Worm (Caenorhabditis elegans) whole organism, young adult: ENCODE measurements around the gene W04G3.5.

ENCODE experiments used
- B0019.2 ChIP-seq: fragments of 200-800 bp; sonication (Bioruptor generic); conservative IDR thresholded peaks from 2 replicates; pipeline ENCODE4 v1.3.6; 2022; ENCODE audit warnings: missing genetic modification reagents, missing genetic modification characterization, missing compliant biosample characterization
- B0261.1 ChIP-seq: sonication (generic microtip); optimal IDR thresholded peaks from 2 replicates; lab custom pipeline; 2016; ENCODE audit warnings: mild to moderate bottlenecking, missing genetic modification characterization, moderate library complexity, missing compliant biosample characterization
- C06A6.2 ChIP-seq: fragments of 200-800 bp; sonication (Bioruptor generic); conservative IDR thresholded peaks from 2 replicates; pipeline ENCODE4 v1.3.6; 2022; ENCODE audit warnings: missing genetic modification characterization, missing compliant biosample characterization
- D2030.7 ChIP-seq: fragments of 200-800 bp; sonication (Bioruptor generic); IDR thresholded peaks from 2 replicates; pipeline ENCODE4 v1.3.6; 2022; ENCODE audit warnings: missing genetic modification reagents, missing genetic modification characterization, missing compliant biosample characterization
- F10E7.11 ChIP-seq: sonication (generic microtip); optimal IDR thresholded peaks from 2 replicates; lab custom pipeline; 2017; ENCODE audit warnings: mild to moderate bottlenecking, missing genetic modification characterization, moderate library complexity, missing compliant biosample characterization
- F22D6.2 ChIP-seq: sonication (generic microtip); optimal IDR thresholded peaks from 2 replicates; lab custom pipeline; 2016; ENCODE audit warnings: mild to moderate bottlenecking, missing genetic modification characterization, missing compliant biosample characterization
- F33H1.4 ChIP-seq: fragments of 200-800 bp; sonication (Bioruptor generic); IDR thresholded peaks from 2 replicates; pipeline ENCODE4 v1.3.6; 2022; ENCODE audit warnings: missing genetic modification reagents, missing genetic modification characterization, missing compliant biosample characterization
- F39B2.1 ChIP-seq: fragments of 200-800 bp; sonication (Bioruptor generic); IDR thresholded peaks from 2 replicates; pipeline ENCODE4 v1.3.6; 2022; ENCODE audit warnings: missing genetic modification reagents, missing genetic modification characterization, missing compliant biosample characterization
- F52B5.7 ChIP-seq: sonication (generic microtip); optimal IDR thresholded peaks from 2 replicates; lab custom pipeline; 2016; ENCODE audit warnings: mild to moderate bottlenecking, missing genetic modification characterization, missing compliant biosample characterization
- K11D2.4 ChIP-seq: fragments of 200-800 bp; sonication (Bioruptor generic); IDR thresholded peaks from 2 replicates; pipeline ENCODE4 v1.3.6; 2022; ENCODE audit warnings: missing genetic modification reagents, missing genetic modification characterization, missing compliant biosample characterization
- T07F8.4 ChIP-seq: sonication (generic microtip); optimal IDR thresholded peaks from 2 replicates; lab custom pipeline; 2016; ENCODE audit warnings: mild to moderate bottlenecking, missing genetic modification characterization, moderate library complexity, missing compliant biosample characterization
- Y56A3A.18 ChIP-seq: fragments of 200-800 bp; sonication (Bioruptor generic); IDR thresholded peaks from 2 replicates; pipeline ENCODE4 v1.3.6; 2022; ENCODE audit warnings: missing genetic modification reagents, missing genetic modification characterization, missing compliant biosample characterization
- Y67H2A.10 ChIP-seq: fragments of 200-800 bp; sonication (Bioruptor generic); conservative IDR thresholded peaks from 2 replicates; pipeline ENCODE4 v1.3.6; 2022; ENCODE audit warnings: missing genetic modification reagents, missing genetic modification characterization, missing compliant biosample characterization
- ama-1 ChIP-seq, 3 experiments: fragments of 150-350 bp in 1 of 3; sonication (generic microtip) in 2 of 3; optimal IDR thresholded peaks; 2 replicates each; lab custom pipeline; 2014 to 2018; ENCODE audit warnings: missing biosample characterization in 2 of 3, missing genetic modification characterization in 2 of 3, missing genetic modification reagents in 2 of 3
- atf-7 ChIP-seq: sonication (generic microtip); optimal IDR thresholded peaks from 2 replicates; lab custom pipeline; 2017; ENCODE audit warnings: mild to moderate bottlenecking, missing genetic modification characterization, missing compliant biosample characterization
- attf-6 ChIP-seq: fragments of 200-800 bp; sonication (Bioruptor generic); IDR thresholded peaks from 2 replicates; pipeline ENCODE4 v1.3.6; 2022; ENCODE audit warnings: missing genetic modification reagents, missing genetic modification characterization, missing compliant biosample characterization
- ccch-3 ChIP-seq: fragments of 200-800 bp; sonication (Bioruptor generic); optimal IDR thresholded peaks from 2 replicates; lab custom pipeline; 2018; ENCODE audit warnings: mild to moderate bottlenecking, missing genetic modification characterization, missing compliant biosample characterization
- cebp-1 ChIP-seq, 2 experiments: fragments of 200-800 bp in 1 of 2; sonication (Bioruptor generic) in 1 of 2; sonication (generic microtip) in 1 of 2; IDR thresholded peaks in 1 of 2; optimal IDR thresholded peaks in 1 of 2; 2 replicates each; pipeline versions ENCODE4 v1.3.6 to Lab custom; 2017 to 2022; ENCODE audit warnings: missing compliant biosample characterization in 2 of 2, missing genetic modification characterization in 2 of 2, mild to moderate bottlenecking in 1 of 2, missing genetic modification reagents in 1 of 2, moderate library complexity in 1 of 2
- ceh-27 ChIP-seq: fragments of 200-800 bp; sonication (Bioruptor generic); optimal IDR thresholded peaks from 2 replicates; lab custom pipeline; 2018; ENCODE audit warnings: mild to moderate bottlenecking, missing genetic modification characterization, moderate library complexity, missing compliant biosample characterization
- chd-7 ChIP-seq: sonication (generic microtip); optimal IDR thresholded peaks from 2 replicates; lab custom pipeline; 2016; ENCODE audit warnings: mild to moderate bottlenecking, missing genetic modification characterization, moderate library complexity, missing compliant biosample characterization
- die-1 ChIP-seq: sonication (generic microtip); optimal IDR thresholded peaks from 2 replicates; lab custom pipeline; 2016; ENCODE audit warnings: missing genotype, mild to moderate bottlenecking, missing genetic modification characterization, missing compliant biosample characterization
- efl-1 ChIP-seq: fragments of 150-350 bp; optimal IDR thresholded peaks from 2 replicates; lab custom pipeline; 2014; ENCODE audit warnings: missing biosample characterization, missing genetic modification reagents, missing genetic modification characterization
- egl-18 ChIP-seq: fragments of 200-800 bp; sonication (Bioruptor generic); IDR thresholded peaks from 2 replicates; pipeline ENCODE4 v1.3.6; 2022; ENCODE audit warnings: missing genetic modification reagents, missing genetic modification characterization, missing compliant biosample characterization
- egrh-3 ChIP-seq: fragments of 200-800 bp; sonication (Bioruptor generic); IDR thresholded peaks from 2 replicates; pipeline ENCODE4 v1.3.6; 2022; ENCODE audit warnings: missing genetic modification reagents, missing genetic modification characterization, missing compliant biosample characterization
- ekl-4 ChIP-seq: fragments of 200-800 bp; sonication (Bioruptor generic); IDR thresholded peaks from 2 replicates; pipeline ENCODE4 v1.3.6; 2022; ENCODE audit warnings: missing genetic modification reagents, missing genetic modification characterization, missing compliant biosample characterization
- ets-4 ChIP-seq: fragments of 200-800 bp; sonication (Bioruptor generic); optimal IDR thresholded peaks from 2 replicates; lab custom pipeline; 2018; ENCODE audit warnings: mild to moderate bottlenecking, missing genetic modification characterization, missing compliant biosample characterization
- lag-1 ChIP-seq: fragments of 200-800 bp; sonication (Bioruptor generic); IDR thresholded peaks from 2 replicates; pipeline ENCODE4 v1.3.6; 2022; ENCODE audit warnings: missing genetic modification reagents, missing genetic modification characterization, missing compliant biosample characterization
- let-607 ChIP-seq, 2 experiments: fragments of 200-800 bp in 1 of 2; sonication (Bioruptor generic) in 1 of 2; sonication (generic microtip) in 1 of 2; optimal IDR thresholded peaks; 2 replicates each; lab custom pipeline; 2016 to 2018; ENCODE audit warnings: mild to moderate bottlenecking in 2 of 2, missing compliant biosample characterization in 2 of 2, missing genetic modification characterization in 2 of 2, moderate library complexity in 2 of 2, missing genotype in 1 of 2
- lin-54 ChIP-seq: fragments of 200-800 bp; sonication (Bioruptor generic); optimal IDR thresholded peaks from 2 replicates; lab custom pipeline; 2018; ENCODE audit warnings: mild to moderate bottlenecking, missing genetic modification characterization, missing compliant biosample characterization
- mcd-1 ChIP-seq: fragments of 200-800 bp; sonication (Bioruptor generic); IDR thresholded peaks from 2 replicates; pipeline ENCODE4 v1.3.6; 2022; ENCODE audit warnings: missing genetic modification reagents, missing genetic modification characterization, missing compliant biosample characterization
- mel-28 ChIP-seq: sonication (generic microtip); optimal IDR thresholded peaks from 2 replicates; lab custom pipeline; 2016; ENCODE audit warnings: borderline replicate concordance, mild to moderate bottlenecking, missing genetic modification characterization, missing compliant biosample characterization
- nfyb-1 ChIP-seq: fragments of 200-800 bp; sonication (Bioruptor generic); IDR thresholded peaks from 2 replicates; pipeline ENCODE4 v1.3.6; 2022; ENCODE audit warnings: missing genetic modification reagents, missing genetic modification characterization, missing compliant biosample characterization
- nhr-120 ChIP-seq: fragments of 200-800 bp; sonication (Bioruptor generic); IDR thresholded peaks from 2 replicates; pipeline ENCODE4 v1.3.6; 2022; ENCODE audit warnings: missing genetic modification characterization, missing compliant biosample characterization
- nhr-90 ChIP-seq: sonication (generic microtip); optimal IDR thresholded peaks from 2 replicates; lab custom pipeline; 2016; ENCODE audit warnings: missing genotype, mild to moderate bottlenecking, missing genetic modification characterization, missing compliant biosample characterization
- pha-4 ChIP-seq: fragments of 150-350 bp; sonication (generic microtip); optimal IDR thresholded peaks from 2 replicates; lab custom pipeline; 2014; ENCODE audit warnings: missing biosample characterization, missing genetic modification reagents, missing genetic modification characterization
- rcor-1 ChIP-seq: fragments of 200-800 bp; sonication (Bioruptor generic); IDR thresholded peaks from 2 replicates; pipeline ENCODE4 v1.3.6; 2022; ENCODE audit warnings: missing genetic modification reagents, missing genetic modification characterization, missing compliant biosample characterization
- snpc-3.4 ChIP-seq: sonication (generic microtip); optimal IDR thresholded peaks from 2 replicates; lab custom pipeline; 2017; ENCODE audit warnings: missing genetic modification characterization, mild to moderate bottlenecking, missing compliant biosample characterization, antibody characterized with exemption, moderate library complexity, missing genotype, missing genetic modification reagents
- snpc-4 ChIP-seq, 5 experiments: fragments of 150-350 bp in 1 of 5; sonication (generic microtip) in 4 of 5; optimal IDR thresholded peaks; 2 replicates each; lab custom pipeline; 2014 to 2018; ENCODE audit warnings: missing genetic modification characterization in 5 of 5, missing biosample characterization in 3 of 5, antibody characterized with exemption in 2 of 5, mild to moderate bottlenecking in 2 of 5, missing compliant biosample characterization in 2 of 5, missing genotype in 2 of 5, moderate library complexity in 2 of 5, missing genetic modification reagents in 1 of 5
- tbp1 ChIP-seq: fragments of 200-800 bp; sonication (Bioruptor generic); optimal IDR thresholded peaks from 2 replicates; lab custom pipeline; 2018; ENCODE audit warnings: mild to moderate bottlenecking, missing genetic modification characterization, missing compliant biosample characterization
- tbx-9 ChIP-seq: sonication (generic microtip); optimal IDR thresholded peaks from 2 replicates; lab custom pipeline; 2016; ENCODE audit warnings: borderline replicate concordance, missing genetic modification characterization, inconsistent platforms, missing compliant biosample characterization
- unc-62 ChIP-seq: fragments of 150-350 bp; optimal IDR thresholded peaks from 2 replicates; lab custom pipeline; 2014; ENCODE audit warnings: missing biosample characterization, missing genetic modification reagents, missing genetic modification characterization
- ztf-18 ChIP-seq: sonication (generic microtip); optimal IDR thresholded peaks from 2 replicates; lab custom pipeline; 2016; ENCODE audit warnings: missing genotype, mild to moderate bottlenecking, missing genetic modification characterization, missing compliant biosample characterization
- ztf-22 ChIP-seq: fragments of 200-800 bp; sonication (Bioruptor generic); optimal IDR thresholded peaks from 2 replicates; lab custom pipeline; 2018; ENCODE audit warnings: mild to moderate bottlenecking, missing genetic modification characterization, moderate library complexity, missing compliant biosample characterization
- ztf-25 ChIP-seq: fragments of 200-800 bp; sonication (Bioruptor generic); IDR thresholded peaks from 2 replicates; pipeline ENCODE4 v1.3.6; 2022; ENCODE audit warnings: missing genetic modification reagents, missing genetic modification characterization, missing compliant biosample characterization
- ztf-26 ChIP-seq: sonication (generic microtip); optimal IDR thresholded peaks from 2 replicates; lab custom pipeline; 2017; ENCODE audit warnings: missing genetic modification characterization, missing compliant biosample characterization

W04G3.5 gene

DNA sequence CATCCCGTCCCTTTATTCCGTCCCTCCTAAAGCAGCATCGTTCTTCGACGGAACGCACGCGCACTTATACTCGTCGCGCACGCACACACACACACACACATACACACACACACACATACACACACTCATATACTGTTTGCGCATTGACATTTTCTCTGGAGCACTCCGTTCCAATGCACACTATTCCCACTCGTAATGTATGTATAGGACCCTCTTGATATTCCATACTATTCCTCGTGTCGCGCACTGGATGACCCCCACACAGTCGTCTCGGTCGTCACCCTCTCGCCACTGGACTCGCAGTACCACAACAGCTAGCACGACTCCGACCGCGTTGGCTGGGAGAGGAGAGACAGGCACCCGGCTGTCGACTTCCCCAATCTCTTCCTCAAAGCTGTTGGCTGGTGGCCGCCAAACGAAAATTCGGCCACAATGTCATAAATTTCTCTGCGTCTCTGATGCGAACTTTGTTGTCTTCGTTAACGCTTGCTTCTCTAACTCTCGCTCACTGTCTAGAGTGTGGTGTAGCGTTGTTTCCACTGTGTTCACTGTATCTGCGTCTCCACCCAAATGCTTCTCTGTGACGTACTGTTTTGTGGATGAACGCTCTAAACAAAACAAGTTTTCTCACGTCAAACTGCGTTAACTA is 42.3 kb upstream of the W04G3.5 start (continued):
- peak; percentile 50 for TF ChIP-seq snpc-4 (GFP tag; optimal IDR thresholded peaks at IDR 0.05; lab: Kevin White, UChicago)
- TF ChIP-seq snpc-4 (tag; optimal IDR thresholded peaks at IDR 0.05; lab: Kevin White, UChicago), result peak in 1 of 4 experiments; percentile 46
- TF ChIP-seq T07F8.4, result peak; percentile 54
- no peak for TF ChIP-seq Y67H2A.10 (GFP tag; lab: Robert Waterston, UW)
- peak; percentile 43 for TF ChIP-seq chd-7
- peak; percentile 83 for TF ChIP-seq ztf-26 (tag; lab: Kevin White, UChicago)
- no peak for TF ChIP-seq nhr-90 (tag; lab: Kevin White, UChicago)
- TF ChIP-seq atf-7 (tag; lab: Kevin White, UChicago), result peak; percentile 73
- TF ChIP-seq egrh-3, result peak; percentile 86
- TF ChIP-seq F22D6.2 (tag; lab: Kevin White, UChicago), result peak; percentile 2
- TF ChIP-seq die-1, result peak; percentile 21
- no peak for TF ChIP-seq attf-6
- no peak for TF ChIP-seq mel-28 (tag; lab: Kevin White, UChicago)
- peak; percentile 31 for TF ChIP-seq F52B5.7 (tag; lab: Kevin White, UChicago)
- TF ChIP-seq nfyb-1 (GFP tag; lab: Robert Waterston, UW), result peak; percentile 80
- peak; percentile 26; the same call in 1 of the 2 replicates for TF ChIP-seq D2030.7
- TF ChIP-seq let-607 (tag; optimal IDR thresholded peaks at IDR 0.05; lab: Kevin White, UChicago), result peak; percentile 52 to 80
- TF ChIP-seq efl-1, result no peak
- peak; percentile 51; the same call in 1 of the 2 replicates for TF ChIP-seq C06A6.2 (GFP tag; lab: Robert Waterston, UW)
- TF ChIP-seq ccch-3 (GFP tag; lab: Kevin White, UChicago), result no peak
- peak; percentile 75 for TF ChIP-seq ekl-4 (GFP tag; lab: Robert Waterston, UW)
- TF ChIP-seq mcd-1, result peak; percentile 72
- TF ChIP-seq Y56A3A.18 (GFP tag; lab: Robert Waterston, UW), result no peak
- TF ChIP-seq K11D2.4 (GFP tag; lab: Robert Waterston, UW), result no peak
- peak; percentile 77; the same call in 1 of the 2 replicates for TF ChIP-seq egl-18 (GFP tag; lab: Robert Waterston, UW)
- peak; percentile 80 for TF ChIP-seq ceh-27
- peak; percentile 37 for TF ChIP-seq F10E7.11 (tag; lab: Kevin White, UChicago)
- peak; percentile 55 for TF ChIP-seq ztf-18 (tag; lab: Kevin White, UChicago)
- TF ChIP-seq rcor-1 (GFP tag; lab: Robert Waterston, UW), result peak; percentile 14; the same call in 1 of the 2 replicates
- TF ChIP-seq ztf-22 (GFP tag; lab: Kevin White, UChicago), result no peak
- TF ChIP-seq nhr-120, result no peak
- 0 out of 2 replicates have a peak, but pooled peaks have one; percentile 2 for TF ChIP-seq ztf-25
- TF ChIP-seq lin-54 (GFP tag; lab: Kevin White, UChicago), result peak; percentile 2
- TF ChIP-seq pha-4, result no peak
- no peak for TF ChIP-seq tbx-9
- TF ChIP-seq snpc-3.4 (tag; lab: Kevin White, UChicago), result peak; percentile 21
- no peak for TF ChIP-seq B0261.1 (tag; lab: Kevin White, UChicago)
- no peak for TF ChIP-seq ama-1 (optimal IDR thresholded peaks at IDR 0.05; lab: Kevin White, UChicago)
- TF ChIP-seq ama-1 (GFP tag; optimal IDR thresholded peaks at IDR 0.05; lab: Kevin White, UChicago), result no peak
- TF ChIP-seq lag-1 (GFP tag; lab: Robert Waterston, UW), result no peak
- TF ChIP-seq tbp1 (GFP tag; lab: Kevin White, UChicago), result peak; percentile 34
- TF ChIP-seq F39B2.1 (GFP tag; lab: Robert Waterston, UW), result no peak
- no peak for TF ChIP-seq F33H1.4 (GFP tag; lab: Robert Waterston, UW)
- peak; percentile 48; the same call in 1 of the 2 replicates for TF ChIP-seq cebp-1 (GFP tag; IDR thresholded peaks at IDR 0.05; lab: Robert Waterston, UW)
- peak; percentile 81 for TF ChIP-seq cebp-1 (tag; optimal IDR thresholded peaks at IDR 0.05; lab: Kevin White, UChicago)
- peak; percentile 72 for TF ChIP-seq ets-4 (GFP tag; lab: Kevin White, UChicago)
- TF ChIP-seq B0019.2 (GFP tag; lab: Robert Waterston, UW), result no peak
- no peak for TF ChIP-seq unc-62 (GFP tag; lab: Kevin White, UChicago)
